Worm (Caenorhabditis elegans): ENCODE measurements around the gene K02E11.10.
A peak's percentile ranks its signal among the peaks of the same experiment; 100 is the strongest.
"Not testable (repeated sequence)": the region's sequence is repeated elsewhere in the genome, so short reads cannot be mapped to it uniquely, and the experiment has no call there.

K02E11.10 gene

ce11 chrV:14212813-14213212 lies 28.1 kb downstream of the K02E11.10 start (continued):
- TF ChIP-seq lin-13 (GFP tag; optimal IDR thresholded peaks at IDR 0.05) (no peak), efl-1 (optimal IDR thresholded peaks at IDR 0.05) (no peak), efl-1 (GFP tag; optimal IDR thresholded peaks at IDR 0.05 in 1 of 2) (peak in 1 of 2 experiments; percentile 84), nhr-85 (tag) (peak; percentile 70), snu-23 (GFP tag; optimal IDR thresholded peaks at IDR 0.05) (peak; percentile 29), nhr-90 (tag; optimal IDR thresholded peaks at IDR 0.05; ENCODE audit: poor library complexity) (peak; percentile 22), fkh-10 (GFP tag; optimal IDR thresholded peaks at IDR 0.05) (no peak), nhr-11 (tag; optimal IDR thresholded peaks at IDR 0.05) (no peak), irx-1 (tag; optimal IDR thresholded peaks at IDR 0.05) (no peak), unc-130 (tag; optimal IDR thresholded peaks at IDR 0.05) (no peak), mdl-1 (tag; optimal IDR thresholded peaks at IDR 0.05) (peak in 1 of 2 experiments; percentile 54), isw-1 (GFP tag; IDR thresholded peaks at IDR 0.05) (no peak), nhr-20 (tag; optimal IDR thresholded peaks at IDR 0.05) (peak; percentile 57), ceh-90 (tag; optimal IDR thresholded peaks at IDR 0.05) (no peak), fkh-8 (tag; optimal IDR thresholded peaks at IDR 0.05) (no peak), mef-2 (tag; optimal IDR thresholded peaks at IDR 0.05) (no peak), lir-3 (tag; optimal IDR thresholded peaks at IDR 0.05; ENCODE audit: poor library complexity) (no peak), lin-39 (tag; optimal IDR thresholded peaks at IDR 0.05) (no peak), nhr-47 (tag; optimal IDR thresholded peaks at IDR 0.05) (no peak), nhr-237 (tag; optimal IDR thresholded peaks at IDR 0.05) (no peak), nhr-28 (tag; optimal IDR thresholded peaks at IDR 0.05) (no peak), sup-37 (GFP tag; optimal IDR thresholded peaks at IDR 0.05) (no peak), nhr-76 (tag; optimal IDR thresholded peaks at IDR 0.05) (no peak), snpc-4 (tag; optimal IDR thresholded peaks at IDR 0.05) (no peak), tlp-1 (tag; optimal IDR thresholded peaks at IDR 0.05) (no peak), aha-1 (tag; optimal IDR thresholded peaks at IDR 0.05) (no peak), elt-2 (tag; optimal IDR thresholded peaks at IDR 0.05) (peak; percentile 78)

- no peak for TF ChIP-seq lin-13 (GFP tag; optimal IDR thresholded peaks at IDR 0.05)
- TF ChIP-seq hlh-4 (tag; optimal IDR thresholded peaks at IDR 0.05) = peak; percentile 38
- TF ChIP-seq nhr-71 (tag; optimal IDR thresholded peaks at IDR 0.05) = peak; percentile 24
- no peak for TF ChIP-seq jun-1 (tag; optimal IDR thresholded peaks at IDR 0.05)
- TF ChIP-seq lin-14 (GFP tag; optimal IDR thresholded peaks at IDR 0.05) = no peak
- TF ChIP-seq aly-2 (tag; optimal IDR thresholded peaks at IDR 0.05) = no peak
- TF ChIP-seq pax-3 (tag; optimal IDR thresholded peaks at IDR 0.05) = no peak
- TF ChIP-seq nhr-47 (tag; optimal IDR thresholded peaks at IDR 0.05) = peak; percentile 30
- TF ChIP-seq aha-1 (tag; optimal IDR thresholded peaks at IDR 0.05) = no peak
These were observed 30.2 kb downstream of the K02E11.10 start, which contains the start of gene str-230 for ce11 chrV:14210743-14211142. Gene str-230, minus strand, starts transcription at chrV:14210843.

ce11 chrV:14205214-14205613 lies 35.7 kb downstream of the K02E11.10 start, which contains the start of gene T16A9.3:
Gene T16A9.3, plus strand, starts transcription at chrV:14205514.
- not testable (repeated sequence) for TF ChIP-seq snu-23 (GFP tag; optimal IDR thresholded peaks at IDR 0.05); lin-39 (tag; optimal IDR thresholded peaks at IDR 0.05); pag-3 (tag; optimal IDR thresholded peaks at IDR 0.05; ENCODE audit: borderline replicate concordance, insufficient read depth)

ce11 chrV:14203809-14204208 lies 37.1 kb downstream of the K02E11.10 start:
- TF ChIP-seq grh-1 (GFP tag; IDR thresholded peaks at IDR 0.05) (peak; percentile 59), nhr-19 (GFP tag; conservative IDR thresholded peaks at IDR 0.05) (peak; percentile 68)

ce11 chrV:14200086-14200485 lies 40.9 kb downstream of the K02E11.10 start:
- peak; percentile 57 for TF ChIP-seq lin-39 (tag; optimal IDR thresholded peaks at IDR 0.05)
- peak; percentile 97 for TF ChIP-seq snu-23 (GFP tag; optimal IDR thresholded peaks at IDR 0.05)
- TF ChIP-seq ces-1 (GFP tag; optimal IDR thresholded peaks at IDR 0.05) = no peak
- TF ChIP-seq aly-2 (tag; optimal IDR thresholded peaks at IDR 0.05) = peak; percentile 71
- no peak for TF ChIP-seq sox-4 (tag; optimal IDR thresholded peaks at IDR 0.05)
- peak; percentile 87 for TF ChIP-seq lin-13 (GFP tag; optimal IDR thresholded peaks at IDR 0.05)
- peak; percentile 93 for TF ChIP-seq nhr-77 (tag; optimal IDR thresholded peaks at IDR 0.05)
- TF ChIP-seq F16B12.6 (tag; optimal IDR thresholded peaks at IDR 0.05) = peak; percentile 21
- no peak for TF ChIP-seq unc-30 (tag; optimal IDR thresholded peaks at IDR 0.05)
- no peak for TF ChIP-seq nhr-84 (tag; optimal IDR thresholded peaks at IDR 0.05)
- no peak for TF ChIP-seq efl-3 (GFP tag; optimal IDR thresholded peaks at IDR 0.05)
- peak; percentile 84 for TF ChIP-seq isw-1 (GFP tag; IDR thresholded peaks at IDR 0.05)
- TF ChIP-seq zag-1 (tag; optimal IDR thresholded peaks at IDR 0.05) = no peak
- no peak for TF ChIP-seq Y116A8C.19 (tag; optimal IDR thresholded peaks at IDR 0.05; ENCODE audit: borderline replicate concordance)
- TF ChIP-seq nhr-76 (tag; optimal IDR thresholded peaks at IDR 0.05) = no peak
- peak; percentile 91 for TF ChIP-seq mef-2 (tag; optimal IDR thresholded peaks at IDR 0.05)
- TF ChIP-seq hlh-17 (GFP tag; optimal IDR thresholded peaks at IDR 0.05; ENCODE audit: borderline replicate concordance) = no peak
- TF ChIP-seq nhr-28 (tag; optimal IDR thresholded peaks at IDR 0.05) = peak; percentile 64
- peak; percentile 91 for TF ChIP-seq nhr-85 (tag)
